Worm (Caenorhabditis elegans) whole organism, early embryonic: ENCODE results near the gene srh-70.

ENCODE experiments used
- F13C5.2 ChIP-seq: sonication (generic microtip); optimal IDR thresholded peaks from 2 replicates; lab custom pipeline; 2017; ENCODE audit warnings: mild to moderate bottlenecking, missing genetic modification characterization, inconsistent platforms, missing compliant biosample characterization
- ama-1 ChIP-seq: fragments of 150-350 bp; optimal IDR thresholded peaks from 2 replicates; lab custom pipeline; 2014
- ceh-36 ChIP-seq: sonication (generic microtip); optimal IDR thresholded peaks from 2 replicates; lab custom pipeline; 2016; ENCODE audit warnings: missing genetic modification characterization, inconsistent platforms, missing compliant biosample characterization
- flt-1 ChIP-seq: fragments of 200-800 bp; sonication (Bioruptor generic); IDR thresholded peaks from 2 replicates; pipeline ENCODE4 v1.3.6; 2022; ENCODE audit warnings: missing genetic modification characterization, missing compliant biosample characterization
- hmbx-1 ChIP-seq: sonication (generic microtip); optimal IDR thresholded peaks from 2 replicates; lab custom pipeline; 2016; ENCODE audit warnings: mild to moderate bottlenecking, missing genetic modification characterization, missing compliant biosample characterization
- hmg-4 ChIP-seq: fragments of 200-800 bp; sonication (Bioruptor generic); optimal IDR thresholded peaks from 2 replicates; lab custom pipeline; 2018; ENCODE audit warnings: mild to moderate bottlenecking, missing genetic modification characterization, missing compliant biosample characterization
- tbx-37 ChIP-seq: fragments of 200-800 bp; sonication (Bioruptor generic); conservative IDR thresholded peaks from 2 replicates; pipeline ENCODE4 v1.3.6; 2022; ENCODE audit warnings: missing genetic modification reagents, missing genetic modification characterization, missing compliant biosample characterization
- tra-4 ChIP-seq: sonication (generic microtip); optimal IDR thresholded peaks from 2 replicates; lab custom pipeline; 2017; ENCODE audit warnings: missing genetic modification characterization, missing compliant biosample characterization

DNA sequence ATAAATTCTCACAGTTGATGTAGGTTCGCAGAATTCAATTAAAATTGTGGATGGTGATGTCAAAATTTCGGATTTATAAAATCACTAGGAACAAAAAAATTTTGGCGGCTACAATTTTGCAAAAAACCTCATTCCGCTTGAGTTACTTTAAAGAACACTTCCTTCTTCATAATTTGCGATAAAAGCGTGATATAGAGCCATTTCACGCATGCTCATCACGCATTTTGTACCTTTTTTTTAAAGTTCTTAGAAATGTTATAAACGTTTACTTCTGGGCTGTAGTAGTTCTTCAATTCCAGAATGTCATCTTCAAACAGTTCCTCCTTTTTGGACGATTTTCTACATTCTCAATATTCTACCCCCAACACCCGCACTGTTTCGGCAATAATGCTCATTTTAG is 9.3 kb upstream of the srh-70 start, which contains the start of gene srx-119:
- no peak for TF ChIP-seq tbx-37 (GFP tag; lab: Robert Waterston, UW)
- no peak for TF ChIP-seq ceh-36 (tag; lab: Kevin White, UChicago)
- TF ChIP-seq F13C5.2 (tag; lab: Kevin White, UChicago) = no peak
- no peak for TF ChIP-seq ama-1 (lab: Kevin White, UChicago)
- TF ChIP-seq tra-4 (tag; lab: Kevin White, UChicago) = no peak
- TF ChIP-seq flt-1 (GFP tag; lab: Robert Waterston, UW) = no peak
- TF ChIP-seq hmg-4 (GFP tag; lab: Kevin White, UChicago) = no peak
- TF ChIP-seq hmbx-1 (tag; lab: Kevin White, UChicago) = no peak
